Worm (Caenorhabditis elegans): ENCODE measurements around the gene daf-31.

ce11 chrIV:8291232-8291631, 1.2 kb downstream of the daf-31 start, which contains the start of gene K07H8.2:
- no peak for TF ChIP-seq egl-27 (tag; optimal IDR thresholded peaks at IDR 0.05)
- no peak for TF ChIP-seq pha-4 (GFP tag; IDR thresholded peaks at IDR 0.05)
- TF ChIP-seq pha-4 (tag; optimal IDR thresholded peaks at IDR 0.05), result no peak
- no peak for TF ChIP-seq hlh-30 (tag; optimal IDR thresholded peaks at IDR 0.05; ENCODE audit: insufficient read depth)
- no peak for TF ChIP-seq dmd-6 (GFP tag; IDR thresholded peaks at IDR 0.05)
- no peak for TF ChIP-seq nhr-11 (tag; optimal IDR thresholded peaks at IDR 0.05)
- no peak for TF ChIP-seq mxl-2 (GFP tag; conservative IDR thresholded peaks at IDR 0.05)

Data from whole organism, L4 larva.